Fruit fly (Drosophila melanogaster): Measurements from ENCODE around the gene CG15172.

The CG15172 gene

DNA sequence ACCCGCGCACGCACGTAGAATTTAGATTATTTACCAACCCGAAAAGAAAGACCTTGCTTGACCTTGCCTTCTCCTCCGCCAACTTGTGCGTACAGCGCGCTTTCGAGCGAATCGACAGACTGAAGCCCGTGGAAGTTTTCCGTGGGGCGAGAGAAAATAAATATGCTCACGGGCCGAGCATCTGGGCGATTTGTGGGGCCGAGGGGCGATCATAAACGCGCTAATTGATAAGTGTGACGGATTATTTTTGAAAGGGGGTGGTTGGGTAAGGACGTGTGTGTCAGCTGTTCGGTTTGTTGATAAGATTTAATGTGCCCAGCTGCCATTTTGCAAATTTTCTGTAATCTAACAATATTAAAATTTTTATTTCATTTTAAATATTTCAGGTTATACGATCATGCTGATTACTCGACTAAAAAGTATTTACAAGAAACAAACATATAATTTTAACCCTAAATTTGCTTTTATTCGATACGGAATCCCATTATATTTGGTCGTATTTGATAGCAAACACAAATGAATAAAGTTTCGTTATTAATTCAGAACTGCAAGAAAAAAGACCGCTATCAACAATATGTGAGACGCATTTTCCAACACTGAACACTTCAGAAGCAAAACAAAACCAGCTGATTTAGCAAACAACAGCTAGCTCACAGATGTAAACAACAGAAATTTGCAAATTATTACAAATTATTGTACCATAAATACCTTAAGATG lies 48.0 kb upstream of the CG15172 start, which contains the start of the genes L2HGDH and CG10431 (continued):
- TF ChIP-seq MESR4 (GFP tag; optimal IDR thresholded peaks at IDR 0.05) (peak; percentile 54), gsb-n (tag; optimal IDR thresholded peaks at IDR 0.05) (peak; percentile 88), Nf-YC (tag; optimal IDR thresholded peaks at IDR 0.05) (peak; percentile 67), stc (GFP tag; IDR thresholded peaks at IDR 0.05) (peak; percentile 30; the same call in 1 of the 2 replicates), gem (tag; optimal IDR thresholded peaks at IDR 0.05) (peak; percentile 79), Six4 (GFP tag; optimal IDR thresholded peaks at IDR 0.05) (peak; percentile 9), CG8478 (optimal IDR thresholded peaks at IDR 0.05) (no peak), CG14965 (GFP tag; optimal IDR thresholded peaks at IDR 0.05; ENCODE audit: borderline replicate concordance) (no peak), fd102C (GFP tag; optimal IDR thresholded peaks at IDR 0.05) (no peak), CG30403 (GFP tag; optimal IDR thresholded peaks at IDR 0.05) (peak; percentile 80), pfk (GFP tag; optimal IDR thresholded peaks at IDR 0.05) (peak; percentile 52), tap (tag; optimal IDR thresholded peaks at IDR 0.05) (peak; percentile 38), B-H1 (GFP tag; IDR thresholded peaks at IDR 0.05) (no peak), Max (GFP tag; optimal IDR thresholded peaks at IDR 0.05) (peak; percentile 72), CG18011 (GFP tag; optimal IDR thresholded peaks at IDR 0.05) (peak; percentile 71), fd3F (GFP tag; optimal IDR thresholded peaks at IDR 0.05) (peak; percentile 44), ssp (GFP tag; IDR thresholded peaks at IDR 0.05) (no peak), Nf-YB (GFP tag; optimal IDR thresholded peaks at IDR 0.05) (peak; percentile 37), dimm (GFP tag; IDR thresholded peaks at IDR 0.05) (no peak), hb (GFP tag; IDR thresholded peaks at IDR 0.05; ENCODE audit: partially characterized antibody) (no peak), CG8290 (GFP tag; optimal IDR thresholded peaks at IDR 0.05) (peak; percentile 61), CG8290 (tag; optimal IDR thresholded peaks at IDR 0.05) (peak in 1 of 2 experiments; percentile 77), pnt (GFP tag; optimal IDR thresholded peaks at IDR 0.05) (peak; percentile 8), nerfin-1 (tag; optimal IDR thresholded peaks at IDR 0.05) (peak; percentile 45), NC2α (GFP tag; optimal IDR thresholded peaks at IDR 0.05) (no peak), fd64A (GFP tag; optimal IDR thresholded peaks at IDR 0.05) (peak; percentile 21), CG5180 (GFP tag; optimal IDR thresholded peaks at IDR 0.05) (peak; percentile 31), gro (GFP tag; optimal IDR thresholded peaks at IDR 0.05) (peak; percentile 46), Oli (tag; optimal IDR thresholded peaks at IDR 0.05) (peak; percentile 53), lola (GFP tag; optimal IDR thresholded peaks at IDR 0.05) (peak in 1 of 3 experiments; percentile 69), Fer1 (GFP tag; optimal IDR thresholded peaks at IDR 0.05) (peak; percentile 64), ci (GFP tag; IDR thresholded peaks at IDR 0.05) (peak; percentile 55; the same call in 2 of the 3 replicates), CG1233 (GFP tag; optimal IDR thresholded peaks at IDR 0.05) (peak; percentile 39), CG6791 (GFP tag; IDR thresholded peaks at IDR 0.05; ENCODE audit: partially characterized antibody) (no peak), CG7839 (tag; optimal IDR thresholded peaks at IDR 0.05) (peak; percentile 54), CG8944 (GFP tag; optimal IDR thresholded peaks at IDR 0.05) (peak; percentile 5), knrl (GFP tag; IDR thresholded peaks at IDR 0.05; ENCODE audit: partially characterized antibody) (peak; percentile 44; the same call in 1 of the 3 replicates), Hsf (GFP tag; optimal IDR thresholded peaks at IDR 0.05) (peak; percentile 59), grau (tag; optimal IDR thresholded peaks at IDR 0.05) (peak; percentile 67), CG14441 (GFP tag; IDR thresholded peaks at IDR 0.05) (peak; percentile 40; the same call in 1 of the 2 replicates), CG12659 (GFP tag; optimal IDR thresholded peaks at IDR 0.05) (peak; percentile 80), kah (GFP tag; optimal IDR thresholded peaks at IDR 0.05) (peak; percentile 11), ken (GFP tag; IDR thresholded peaks at IDR 0.05) (0 out of 3 replicates have a peak, but pooled peaks have one; percentile 51), hbn (GFP tag; IDR thresholded peaks at IDR 0.05; ENCODE audit: partially characterized antibody) (no peak; the same call in 1 of the 2 replicates), CG7556 (GFP tag; optimal IDR thresholded peaks at IDR 0.05) (peak; percentile 67), CG10565 (GFP tag; optimal IDR thresholded peaks at IDR 0.05) (no peak), bab2 (GFP tag; optimal IDR thresholded peaks at IDR 0.05) (peak; percentile 18), pita (GFP tag; optimal IDR thresholded peaks at IDR 0.05) (no peak)
